Worm (Caenorhabditis elegans): ENCODE measurements around the gene R13A5.15.

Gene R13A5.15

ce11 chrIII:7584131-7584646, 3.9 kb downstream of the R13A5.15 start, which contains the start of gene cup-5:
Gene cup-5 (plus strand): TSS chrIII:7584181.
- TF ChIP-seq nhr-77 (tag; optimal IDR thresholded peaks at IDR 0.05) = no peak
- TF ChIP-seq lin-15B (tag; optimal IDR thresholded peaks at IDR 0.05) = peak; percentile 39
- TF ChIP-seq elt-2 (tag; optimal IDR thresholded peaks at IDR 0.05) = peak; percentile 27
- peak; percentile 80 for TF ChIP-seq pha-4 (tag; optimal IDR thresholded peaks at IDR 0.05)
- TF ChIP-seq sea-2 (GFP tag; optimal IDR thresholded peaks at IDR 0.05) = no peak
- TF ChIP-seq lin-39 (tag; optimal IDR thresholded peaks at IDR 0.05) = peak; percentile 7
- TF ChIP-seq nhr-12 (tag; optimal IDR thresholded peaks at IDR 0.05) = no peak
- peak; percentile 5 for TF ChIP-seq nhr-25 (tag; optimal IDR thresholded peaks at IDR 0.05)
- peak; percentile 84 for TF ChIP-seq R02D3.7 (tag; optimal IDR thresholded peaks at IDR 0.05)
- no peak for TF ChIP-seq ama-1 (optimal IDR thresholded peaks at IDR 0.05)
- TF ChIP-seq egl-5 (tag; optimal IDR thresholded peaks at IDR 0.05) = no peak
- TF ChIP-seq ceh-16 (tag; optimal IDR thresholded peaks at IDR 0.05) = no peak
- TF ChIP-seq lsy-12 (tag; optimal IDR thresholded peaks at IDR 0.05) = no peak
- no peak for TF ChIP-seq ceh-9 (tag; optimal IDR thresholded peaks at IDR 0.05)
- no peak for TF ChIP-seq ZK546.5 (tag; optimal IDR thresholded peaks at IDR 0.05)
- peak; percentile 45 for TF ChIP-seq nfya-1 (tag; optimal IDR thresholded peaks at IDR 0.05; ENCODE audit: insufficient read depth)
- no peak for TF ChIP-seq ztf-4 (tag; optimal IDR thresholded peaks at IDR 0.05)
- TF ChIP-seq hmg-11 (tag; optimal IDR thresholded peaks at IDR 0.05) = no peak
- TF ChIP-seq jun-1 (tag; optimal IDR thresholded peaks at IDR 0.05) = no peak
- no peak for TF ChIP-seq nhr-67 (tag; optimal IDR thresholded peaks at IDR 0.05)

DNA sequence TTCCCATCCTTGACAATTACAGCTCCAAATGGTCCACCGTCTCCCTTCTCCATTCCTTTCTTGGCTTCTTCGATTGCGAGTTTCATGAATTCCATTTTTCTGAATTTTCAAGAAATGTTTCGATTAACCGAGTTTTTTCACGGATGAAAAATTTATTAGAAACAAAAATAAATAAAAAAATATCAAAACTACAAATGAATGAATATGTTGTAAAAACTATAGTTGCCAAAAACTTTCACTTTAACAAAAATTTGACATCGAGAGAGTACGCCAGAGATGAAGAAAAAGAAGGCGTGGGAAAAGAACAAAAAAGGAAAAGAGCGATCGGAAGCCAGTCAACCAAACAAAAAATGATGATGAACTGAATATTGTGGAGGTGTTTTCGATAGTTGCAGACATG, 5.2 kb downstream of the R13A5.15 start, which contains the start of gene R13A5.10:
TSS of gene R13A5.10 (minus strand) at position 101 of the 400 bp plus-strand sequence.
- TF ChIP-seq nhr-12 (tag; optimal IDR thresholded peaks at IDR 0.05) = no peak
- TF ChIP-seq elt-2 (tag; optimal IDR thresholded peaks at IDR 0.05) = no peak
- no peak for TF ChIP-seq unc-62 (GFP tag; optimal IDR thresholded peaks at IDR 0.05)
- TF ChIP-seq nfya-1 (tag; optimal IDR thresholded peaks at IDR 0.05; ENCODE audit: insufficient read depth) = no peak
- TF ChIP-seq egl-27 (tag; optimal IDR thresholded peaks at IDR 0.05) = no peak
- no peak for TF ChIP-seq ceh-9 (tag; optimal IDR thresholded peaks at IDR 0.05)
- no peak for TF ChIP-seq lsy-12 (tag; optimal IDR thresholded peaks at IDR 0.05)
- TF ChIP-seq ceh-28 (tag; optimal IDR thresholded peaks at IDR 0.05) = no peak
- no peak for TF ChIP-seq ztf-4 (tag; optimal IDR thresholded peaks at IDR 0.05)
- no peak for TF ChIP-seq mdl-1 (tag; optimal IDR thresholded peaks at IDR 0.05)
- TF ChIP-seq sea-2 (GFP tag; optimal IDR thresholded peaks at IDR 0.05) = no peak
- no peak for TF ChIP-seq nhr-237 (tag; optimal IDR thresholded peaks at IDR 0.05)

- TF ChIP-seq lin-39 (tag; optimal IDR thresholded peaks at IDR 0.05) (peak; percentile 63), unc-39 (tag; optimal IDR thresholded peaks at IDR 0.05) (no peak), aly-2 (tag; optimal IDR thresholded peaks at IDR 0.05) (no peak), zag-1 (tag; optimal IDR thresholded peaks at IDR 0.05) (no peak), nfya-1 (tag; optimal IDR thresholded peaks at IDR 0.05; ENCODE audit: insufficient read depth) (peak; percentile 69), snpc-4 (tag; optimal IDR thresholded peaks at IDR 0.05) (peak; percentile 17), fkh-10 (GFP tag; optimal IDR thresholded peaks at IDR 0.05) (peak; percentile 85), ZK546.5 (tag; optimal IDR thresholded peaks at IDR 0.05) (no peak), mml-1 (tag; optimal IDR thresholded peaks at IDR 0.05) (no peak), hmg-11 (tag; optimal IDR thresholded peaks at IDR 0.05) (peak; percentile 63), nhr-76 (tag; optimal IDR thresholded peaks at IDR 0.05) (no peak)
Observed at ce11 chrIII:7580586-7580985, 7.5 kb downstream of the R13A5.15 start.

ce11 chrIII:7579324-7579723, 8.8 kb downstream of the R13A5.15 start, which contains the start of gene mfsd-6:
Gene mfsd-6 (minus strand): TSS chrIII:7579411.
- TF ChIP-seq pqm-1 (tag; optimal IDR thresholded peaks at IDR 0.05) (no peak), nfya-1 (tag; optimal IDR thresholded peaks at IDR 0.05; ENCODE audit: insufficient read depth) (peak; percentile 8)

DNA sequence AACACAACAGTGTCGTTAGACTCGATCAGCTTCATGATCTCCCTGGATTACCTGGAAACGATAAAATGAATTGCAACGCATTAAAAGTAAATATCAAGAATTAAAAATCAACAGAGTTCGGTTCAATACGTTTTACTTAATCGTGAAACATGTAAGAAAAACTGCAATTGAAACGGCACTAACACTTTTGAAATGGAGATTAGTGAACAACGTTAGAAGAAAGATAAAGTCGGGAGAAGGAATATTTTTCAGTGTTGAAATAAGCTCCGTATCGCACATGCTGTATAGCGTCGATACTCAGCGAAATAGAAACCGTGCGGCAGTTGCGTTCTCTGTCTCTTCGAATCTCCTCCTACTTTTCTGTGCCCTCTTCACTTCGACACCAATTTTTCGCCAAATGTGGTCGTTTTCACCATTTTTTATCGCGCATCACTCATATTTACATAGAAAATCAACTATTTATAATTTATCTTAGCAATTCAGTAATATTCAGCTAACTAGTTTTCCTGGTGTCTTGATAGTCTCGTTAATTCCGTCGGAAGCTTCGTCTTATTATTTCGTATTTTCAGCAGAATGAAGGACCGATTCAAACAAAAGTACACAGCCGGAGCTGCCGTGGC, 15.2 kb downstream of the R13A5.15 start, which contains the start of the genes rpl-9 and lpd-7:
TSS of gene rpl-9 (minus strand) at position 51 of the 620 bp plus-strand sequence.
TSS of gene lpd-7 (plus strand) at position 570 of the 620 bp plus-strand sequence.
- TF ChIP-seq jun-1 (tag; optimal IDR thresholded peaks at IDR 0.05) = no peak
- peak; percentile 32 for TF ChIP-seq ceh-28 (tag; optimal IDR thresholded peaks at IDR 0.05)
- TF ChIP-seq lin-39 (tag; optimal IDR thresholded peaks at IDR 0.05) = peak; percentile 94
- TF ChIP-seq elt-2 (tag; optimal IDR thresholded peaks at IDR 0.05) = peak; percentile 53
- TF ChIP-seq nhr-28 (tag; optimal IDR thresholded peaks at IDR 0.05) = no peak
- no peak for TF ChIP-seq ztf-11 (tag; optimal IDR thresholded peaks at IDR 0.05)
- no peak for TF ChIP-seq ztf-4 (tag; optimal IDR thresholded peaks at IDR 0.05)
- TF ChIP-seq sea-2 (GFP tag; optimal IDR thresholded peaks at IDR 0.05) = no peak
- TF ChIP-seq ceh-82 (tag; optimal IDR thresholded peaks at IDR 0.05) = no peak
- peak; percentile 65 for TF ChIP-seq R02D3.7 (tag; optimal IDR thresholded peaks at IDR 0.05)
- TF ChIP-seq snpc-4 (tag; optimal IDR thresholded peaks at IDR 0.05) = peak; percentile 55
- peak; percentile 7 for TF ChIP-seq egl-5 (tag; optimal IDR thresholded peaks at IDR 0.05)
- peak; percentile 91 for TF ChIP-seq pha-4 (tag; optimal IDR thresholded peaks at IDR 0.05)
- TF ChIP-seq eor-1 (tag; optimal IDR thresholded peaks at IDR 0.05) = no peak
- TF ChIP-seq pqm-1 (tag; optimal IDR thresholded peaks at IDR 0.05) = peak; percentile 61
- peak; percentile 96 for TF ChIP-seq nhr-25 (tag; optimal IDR thresholded peaks at IDR 0.05)
- TF ChIP-seq zag-1 (tag; optimal IDR thresholded peaks at IDR 0.05) = no peak
- TF ChIP-seq aly-2 (tag; optimal IDR thresholded peaks at IDR 0.05) = no peak
- TF ChIP-seq egl-27 (tag; optimal IDR thresholded peaks at IDR 0.05) = no peak
- no peak for TF ChIP-seq unc-62 (GFP tag; optimal IDR thresholded peaks at IDR 0.05)
- TF ChIP-seq nhr-11 (tag; optimal IDR thresholded peaks at IDR 0.05) = peak; percentile 40
- no peak for TF ChIP-seq daf-12 (tag; optimal IDR thresholded peaks at IDR 0.05)
- no peak for TF ChIP-seq mdl-1 (tag; optimal IDR thresholded peaks at IDR 0.05)
- TF ChIP-seq lsy-12 (tag; optimal IDR thresholded peaks at IDR 0.05) = peak; percentile 62
- TF ChIP-seq nfya-1 (tag; optimal IDR thresholded peaks at IDR 0.05; ENCODE audit: insufficient read depth) = peak; percentile 93
- no peak for TF ChIP-seq nhr-76 (tag; optimal IDR thresholded peaks at IDR 0.05)
- peak; percentile 50 for TF ChIP-seq skn-1 (tag; optimal IDR thresholded peaks at IDR 0.05)
- TF ChIP-seq ama-1 (optimal IDR thresholded peaks at IDR 0.05) = peak; percentile 57
